Worm (Caenorhabditis elegans) whole organism, late embryonic: Measurements from ENCODE around the gene F17C8.6.

ENCODE experiments used
- F13H6.1 ChIP-seq: sonication (generic microtip); optimal IDR thresholded peaks from 2 replicates; lab custom pipeline; 2016; ENCODE audit warnings: missing genetic modification characterization, missing compliant biosample characterization
- ceh-19 ChIP-seq: fragments of 200-800 bp; sonication (Bioruptor generic); optimal IDR thresholded peaks from 2 replicates; lab custom pipeline; 2018; ENCODE audit warnings: mild to moderate bottlenecking, missing genetic modification characterization, missing compliant biosample characterization
- ceh-9 ChIP-seq: sonication (generic microtip); optimal IDR thresholded peaks from 2 replicates; lab custom pipeline; 2016; ENCODE audit warnings: mild to moderate bottlenecking, missing genetic modification characterization, inconsistent platforms, missing compliant biosample characterization
- elt-2 ChIP-seq: sonication (generic microtip); optimal IDR thresholded peaks from 2 replicates; lab custom pipeline; 2016; ENCODE audit warnings: missing genetic modification reagents, missing genetic modification characterization, missing compliant biosample characterization
- fkh-6 ChIP-seq: sonication (generic microtip); optimal IDR thresholded peaks from 2 replicates; lab custom pipeline; 2016; ENCODE audit warnings: missing genetic modification characterization, missing compliant biosample characterization
- hlh-30 ChIP-seq: sonication (generic microtip); optimal IDR thresholded peaks from 2 replicates; lab custom pipeline; 2017; ENCODE audit warnings: antibody characterized with exemption, missing genetic modification characterization, missing compliant biosample characterization; ENCODE audit not compliant: insufficient read depth
- lin-11 ChIP-seq: fragments of 200-800 bp; sonication (Bioruptor generic); optimal IDR thresholded peaks from 2 replicates; lab custom pipeline; 2018; ENCODE audit warnings: mild to moderate bottlenecking, missing genetic modification characterization, missing compliant biosample characterization
- pha-2 ChIP-seq: sonication (generic microtip); optimal IDR thresholded peaks from 2 replicates; lab custom pipeline; 2017; ENCODE audit warnings: mild to moderate bottlenecking, missing genetic modification characterization, missing compliant biosample characterization
- sox-2 ChIP-seq: fragments of 200-800 bp; sonication (Bioruptor generic); IDR thresholded peaks from 2 replicates; pipeline ENCODE4 v1.3.6; 2022; ENCODE audit warnings: missing genetic modification reagents, missing genetic modification characterization, missing compliant biosample characterization
- zip-5 ChIP-seq: sonication (generic microtip); optimal IDR thresholded peaks from 2 replicates; lab custom pipeline; 2016; ENCODE audit warnings: missing genetic modification characterization, missing compliant biosample characterization

F17C8.6 gene

DNA sequence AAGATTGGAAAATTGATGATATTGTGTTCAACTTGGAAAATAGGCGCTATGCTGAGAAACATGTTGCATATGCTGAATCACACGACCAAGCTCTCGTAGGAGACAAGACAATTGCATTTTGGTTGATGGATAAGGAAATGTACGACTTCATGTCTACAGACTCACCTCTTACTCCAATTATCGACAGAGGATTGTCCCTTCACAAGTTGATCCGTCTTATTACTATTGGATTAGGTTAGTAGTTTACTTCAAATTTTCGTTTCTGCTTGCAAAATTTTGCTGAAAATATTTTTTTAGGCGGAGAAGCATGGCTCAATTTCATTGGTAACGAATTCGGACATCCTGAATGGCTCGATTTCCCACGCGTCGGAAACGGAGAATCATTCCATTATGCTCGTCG lies 48.9 kb downstream of the F17C8.6 start:
- no peak for TF ChIP-seq pha-2 (tag; lab: Kevin White, UChicago)
- no peak for TF ChIP-seq lin-11 (tag; lab: Kevin White, UChicago)
- no peak for TF ChIP-seq ceh-9
- no peak for TF ChIP-seq sox-2 (GFP tag; lab: Robert Waterston, UW)
- TF ChIP-seq elt-2 (tag; lab: Kevin White, UChicago) = no peak
- TF ChIP-seq fkh-6 = no peak
- TF ChIP-seq F13H6.1 = no peak
- no peak for TF ChIP-seq zip-5 (tag; lab: Kevin White, UChicago)
- no peak for TF ChIP-seq ceh-19 (GFP tag; lab: Kevin White, UChicago)
- no peak for TF ChIP-seq hlh-30 (tag; lab: Kevin White, UChicago)

DNA sequence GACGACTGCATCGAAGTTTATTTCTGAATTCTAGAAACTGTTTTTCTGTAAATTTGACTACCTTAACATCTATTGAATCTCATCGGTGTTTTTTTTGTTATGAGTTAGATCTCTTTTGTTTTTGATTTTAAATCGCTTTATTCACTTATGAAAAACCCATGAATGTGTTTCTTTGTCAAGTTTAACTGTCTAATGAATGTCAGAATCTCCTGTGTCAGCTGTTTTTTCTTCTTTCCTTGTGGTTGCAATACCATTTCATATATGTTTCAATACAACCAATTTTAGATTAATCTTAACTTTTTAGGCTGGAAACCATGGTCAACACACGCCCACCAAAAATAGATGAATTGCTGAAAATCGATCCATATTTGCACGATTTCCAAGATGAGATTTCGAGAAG lies 50.8 kb downstream of the F17C8.6 start, which contains the start of gene T04A8.7:
T04A8.7 (plus strand) TSS at position 301 of the 400 bp plus-strand sequence.
- no peak for TF ChIP-seq F13H6.1
